Fruit fly (Drosophila melanogaster): ENCODE data around the gene Vps60.

The Vps60 gene

DNA sequence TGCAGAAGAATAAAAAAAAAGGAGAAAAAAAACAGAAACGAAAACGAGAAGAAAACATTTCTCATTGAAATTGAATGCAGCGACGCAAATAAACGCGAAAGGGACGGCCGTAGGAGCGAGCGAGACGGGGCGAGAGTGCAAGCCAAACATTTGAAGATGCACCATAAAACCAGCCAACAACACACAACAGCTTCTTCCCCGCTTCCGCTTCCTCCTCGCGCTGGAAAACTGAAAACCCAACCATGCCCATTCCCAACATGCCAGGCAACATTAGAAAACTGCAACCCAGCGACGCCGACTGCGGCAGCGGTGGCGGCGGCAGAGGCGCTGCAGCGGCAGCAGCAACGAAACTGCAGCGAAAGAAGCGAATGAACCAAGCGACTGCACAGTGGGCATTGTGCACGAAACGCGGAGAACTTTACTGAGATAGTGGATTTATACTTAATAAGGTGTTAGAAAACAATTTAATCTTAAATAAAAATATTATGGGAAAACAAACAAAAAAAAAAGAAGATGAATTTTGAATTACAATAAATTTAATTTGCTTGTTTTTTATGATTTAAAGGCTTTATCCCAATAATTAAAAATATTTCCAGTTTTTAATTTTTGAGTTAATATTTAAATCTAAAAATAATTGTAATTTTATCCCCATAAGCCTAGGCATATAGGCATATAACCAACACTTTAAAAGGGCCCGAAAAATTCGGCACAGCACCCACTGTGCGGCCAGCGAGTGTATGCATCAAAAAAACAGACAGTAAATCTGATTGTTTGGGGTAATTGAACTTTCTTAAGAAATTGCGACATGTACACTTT, 10.3 kb downstream of the Vps60 start (continued):
- peak; percentile 70 for TF ChIP-seq corto (GFP tag; optimal IDR thresholded peaks at IDR 0.05)
- TF ChIP-seq CG11695 (GFP tag; IDR thresholded peaks at IDR 0.05) = 0 out of 3 replicates have a peak, but pooled peaks have one; percentile 25
- TF ChIP-seq dmrt99B (tag; optimal IDR thresholded peaks at IDR 0.05) = peak; percentile 85
- TF ChIP-seq kah (GFP tag; optimal IDR thresholded peaks at IDR 0.05) = peak; percentile 24
- TF ChIP-seq CG4854 (GFP tag; optimal IDR thresholded peaks at IDR 0.05) = no peak
- no peak for TF ChIP-seq bbx (GFP tag; IDR thresholded peaks at IDR 0.05; ENCODE audit: partially characterized antibody)
- peak; percentile 3 for TF ChIP-seq NfI (GFP tag; optimal IDR thresholded peaks at IDR 0.05)
- peak; percentile 38; the same call in 1 of the 2 replicates for TF ChIP-seq wor (GFP tag; IDR thresholded peaks at IDR 0.05)
- TF ChIP-seq CG10565 (GFP tag; optimal IDR thresholded peaks at IDR 0.05) = no peak
- TF ChIP-seq CG18764 (GFP tag; optimal IDR thresholded peaks at IDR 0.05) = peak; percentile 27
- TF ChIP-seq CG9727 (GFP tag; optimal IDR thresholded peaks at IDR 0.05) = peak; percentile 76
- TF ChIP-seq CG1529 (GFP tag; optimal IDR thresholded peaks at IDR 0.05) = peak; percentile 78
- TF ChIP-seq CG2712 (tag; optimal IDR thresholded peaks at IDR 0.05) = peak; percentile 85
- TF ChIP-seq ewg (GFP tag; optimal IDR thresholded peaks at IDR 0.05) = peak; percentile 70
- peak; percentile 3 for TF ChIP-seq slou (GFP tag; optimal IDR thresholded peaks at IDR 0.05)
- peak; percentile 34 for TF ChIP-seq Fer1 (GFP tag; optimal IDR thresholded peaks at IDR 0.05)
- peak; percentile 95 for TF ChIP-seq CG17361 (GFP tag; IDR thresholded peaks at IDR 0.05)
- TF ChIP-seq az2 (GFP tag; optimal IDR thresholded peaks at IDR 0.05) = peak; percentile 82
- TF ChIP-seq CrebB (tag; optimal IDR thresholded peaks at IDR 0.05) = no peak
- TF ChIP-seq CG3407 (GFP tag; optimal IDR thresholded peaks at IDR 0.05) = peak; percentile 44
- TF ChIP-seq CG7839 (tag; optimal IDR thresholded peaks at IDR 0.05) = peak; percentile 82
- peak; percentile 41 for TF ChIP-seq Chrac-16 (GFP tag; optimal IDR thresholded peaks at IDR 0.05)
- TF ChIP-seq CG15696 (tag; optimal IDR thresholded peaks at IDR 0.05) = peak; percentile 34
- TF ChIP-seq Camta (GFP tag; optimal IDR thresholded peaks at IDR 0.05) = no peak
- peak; percentile 80 for TF ChIP-seq CG12391 (tag; optimal IDR thresholded peaks at IDR 0.05)
- TF ChIP-seq CG6654 (GFP tag; optimal IDR thresholded peaks at IDR 0.05) = peak; percentile 65
- peak; percentile 78 for TF ChIP-seq CG13424 (tag; optimal IDR thresholded peaks at IDR 0.05)
- peak; percentile 68 for TF ChIP-seq trem (tag; optimal IDR thresholded peaks at IDR 0.05)
- peak; percentile 79 for TF ChIP-seq CG15601 (tag; optimal IDR thresholded peaks at IDR 0.05)
- no peak for TF ChIP-seq CG17802 (tag; optimal IDR thresholded peaks at IDR 0.05)
- TF ChIP-seq Bgb (GFP tag; IDR thresholded peaks at IDR 0.05; ENCODE audit: partially characterized antibody) = 0 out of 2 replicates have a peak, but pooled peaks have one; percentile 15
- TF ChIP-seq sisA (GFP tag; IDR thresholded peaks at IDR 0.05) = peak; percentile 46; the same call in 1 of the 2 replicates
- TF ChIP-seq CG11560 (tag; IDR thresholded peaks at IDR 0.05) = 0 out of 3 replicates have a peak, but pooled peaks have one; percentile 25
- no peak for TF ChIP-seq CG10321 (GFP tag; IDR thresholded peaks at IDR 0.05)
- TF ChIP-seq CG9437 (GFP tag; optimal IDR thresholded peaks at IDR 0.05) = peak; percentile 83
- peak; percentile 30 for TF ChIP-seq gcm (GFP tag; optimal IDR thresholded peaks at IDR 0.05)
- TF ChIP-seq Hsf (GFP tag; optimal IDR thresholded peaks at IDR 0.05) = peak; percentile 39
- TF ChIP-seq eyg (GFP tag; optimal IDR thresholded peaks at IDR 0.05) = no peak
- TF ChIP-seq CG17612 (GFP tag; IDR thresholded peaks at IDR 0.05) = no peak
- TF ChIP-seq hkb (optimal IDR thresholded peaks at IDR 0.05) = no peak
- TF ChIP-seq hkb (GFP tag; IDR thresholded peaks at IDR 0.05) = peak; percentile 51; the same call in 1 of the 2 replicates
- TF ChIP-seq CG10654 (GFP tag; optimal IDR thresholded peaks at IDR 0.05) = peak; percentile 66
- TF ChIP-seq BtbVII (GFP tag; optimal IDR thresholded peaks at IDR 0.05) = peak; percentile 42
- TF ChIP-seq C15 (GFP tag; IDR thresholded peaks at IDR 0.05) = no peak
- TF ChIP-seq chn (GFP tag; optimal IDR thresholded peaks at IDR 0.05) = peak; percentile 50
- TF ChIP-seq grau (tag; optimal IDR thresholded peaks at IDR 0.05) = peak; percentile 63
- TF ChIP-seq abd-A (tag; optimal IDR thresholded peaks at IDR 0.05) = no peak
- TF ChIP-seq Nf-YA (GFP tag; IDR thresholded peaks at IDR 0.05) = no peak
- peak; percentile 82 for TF ChIP-seq Drgx (GFP tag; IDR thresholded peaks at IDR 0.05)

Measured in whole organism, embryonic.